Fruit fly (Drosophila melanogaster) whole organism, embryonic: ENCODE data around the gene CG18788.

Source experiments
- Awh ChIP-seq: fragments of 200-800 bp; sonication (Bioruptor generic); IDR thresholded peaks from 2 replicates; pipeline ENCODE4, ENCODE4 v1.3.6; 2022; ENCODE audit warnings: missing biosample characterization, missing genetic modification characterization
- BEAF-32 ChIP-seq: fragments of 200-800 bp; sonication (Bioruptor generic); optimal IDR thresholded peaks from 3 replicates; lab custom pipeline; 2017; ENCODE audit warnings: missing biosample characterization, missing genetic modification characterization, mild to moderate bottlenecking, moderate library complexity, missing genetic modification reagents
- CG1024 ChIP-seq: fragments of 200-800 bp; sonication (Bioruptor generic); IDR thresholded peaks from 2 replicates; pipeline ENCODE4 v1.3.6; 2022; ENCODE audit warnings: missing biosample characterization, missing genetic modification characterization
- CG10565 ChIP-seq: fragments of 200-800 bp; sonication (Bioruptor generic); optimal IDR thresholded peaks from 3 replicates; lab custom pipeline; 2016; ENCODE audit warnings: missing biosample characterization, mild to moderate bottlenecking, missing genetic modification characterization
- CG11398 ChIP-seq: fragments of 200-800 bp; sonication (Bioruptor generic); optimal IDR thresholded peaks from 2 replicates; lab custom pipeline; 2016; ENCODE audit warnings: missing biosample characterization, missing genetic modification characterization
- CG12659 ChIP-seq: fragments of 200-800 bp; sonication (Bioruptor generic); optimal IDR thresholded peaks from 3 replicates; lab custom pipeline; 2017; ENCODE audit warnings: mild to moderate bottlenecking, missing biosample characterization, missing genetic modification reagents, missing genetic modification characterization
- CG12744 ChIP-seq: fragments of 200-800 bp; sonication (Bioruptor generic); optimal IDR thresholded peaks from 2 replicates; lab custom pipeline; 2016; ENCODE audit warnings: missing biosample characterization, missing genetic modification characterization
- CG12769 ChIP-seq: fragments of 200-800 bp; sonication (Bioruptor generic); optimal IDR thresholded peaks from 2 replicates; lab custom pipeline; 2019; ENCODE audit warnings: missing biosample characterization, mild to moderate bottlenecking, missing genetic modification characterization, moderate library complexity
- CG14860 ChIP-seq: fragments of 200-800 bp; sonication (Bioruptor generic); IDR thresholded peaks from 3 replicates; pipeline ENCODE4 v1.3.6; 2022; ENCODE audit warnings: missing biosample characterization, missing genetic modification characterization; ENCODE audit not compliant: partially characterized antibody
- CG16813 ChIP-seq: fragments of 200-800 bp; sonication (Bioruptor generic); IDR thresholded peaks from 3 replicates; pipeline ENCODE4 v1.3.6; 2022; ENCODE audit warnings: missing biosample characterization, missing genetic modification characterization; ENCODE audit not compliant: partially characterized antibody
- CG1792 ChIP-seq: fragments of 200-800 bp; sonication (Bioruptor generic); optimal IDR thresholded peaks from 2 replicates; lab custom pipeline; 2016; ENCODE audit warnings: missing biosample characterization, missing genetic modification characterization
- CG31224 ChIP-seq: fragments of 200-800 bp; sonication (Bioruptor generic); IDR thresholded peaks from 2 replicates; pipeline ENCODE4 v1.3.6; 2022; ENCODE audit warnings: missing biosample characterization, missing genetic modification characterization
- CG3163 ChIP-seq: fragments of 200-800 bp; sonication (Bioruptor generic); optimal IDR thresholded peaks from 3 replicates; lab custom pipeline; 2016; ENCODE audit warnings: missing biosample characterization, missing genetic modification characterization
- CG33557 ChIP-seq: fragments of 200-800 bp; sonication (Bioruptor generic); optimal IDR thresholded peaks from 2 replicates; lab custom pipeline; 2019; ENCODE audit warnings: missing biosample characterization, mild to moderate bottlenecking, missing genetic modification characterization, moderate library complexity
- CG4820 ChIP-seq: fragments of 200-800 bp; sonication (Bioruptor generic); optimal IDR thresholded peaks from 3 replicates; lab custom pipeline; 2016; ENCODE audit warnings: missing biosample characterization, missing genetic modification characterization
- CG5180 ChIP-seq: fragments of 200-800 bp; sonication (Bioruptor generic); optimal IDR thresholded peaks from 3 replicates; lab custom pipeline; 2017; ENCODE audit warnings: missing biosample characterization, missing genetic modification characterization, mild to moderate bottlenecking, moderate library complexity, missing genetic modification reagents
- CG8089 ChIP-seq: fragments of 200-800 bp; sonication (Bioruptor generic); optimal IDR thresholded peaks from 3 replicates; lab custom pipeline; 2016; ENCODE audit warnings: missing biosample characterization, missing genetic modification characterization
- CG9609 ChIP-seq: fragments of 200-800 bp; sonication (Bioruptor generic); optimal IDR thresholded peaks from 3 replicates; lab custom pipeline; 2016; ENCODE audit warnings: missing biosample characterization, missing genetic modification characterization
- CG9727 ChIP-seq: fragments of 200-800 bp; sonication (Bioruptor generic); optimal IDR thresholded peaks from 3 replicates; lab custom pipeline; 2017; ENCODE audit warnings: missing biosample characterization, mild to moderate bottlenecking, missing genetic modification characterization
- Dip2 ChIP-seq: fragments of 200-800 bp; sonication (Bioruptor generic); IDR thresholded peaks from 2 replicates; pipeline ENCODE4 v1.3.6; 2022; ENCODE audit warnings: missing biosample characterization, missing genetic modification characterization
- Doc3 ChIP-seq: fragments of 200-800 bp; sonication (Bioruptor generic); IDR thresholded peaks from 3 replicates; pipeline ENCODE4 v1.3.6; 2022; ENCODE audit warnings: missing biosample characterization, missing genetic modification characterization; ENCODE audit not compliant: partially characterized antibody
- E2f1 ChIP-seq: fragments of 200-800 bp; sonication (Bioruptor generic); IDR thresholded peaks from 2 replicates; pipeline ENCODE4 v1.3.6; 2022; ENCODE audit warnings: missing biosample characterization, missing genetic modification characterization
- E2f2 ChIP-seq: fragments of 200-800 bp; sonication (Bioruptor generic); IDR thresholded peaks from 2 replicates; pipeline ENCODE4 v1.3.6; 2022; ENCODE audit warnings: missing biosample characterization, missing genetic modification characterization
- Fer3 ChIP-seq: fragments of 200-800 bp; sonication (Bioruptor generic); optimal IDR thresholded peaks from 2 replicates; lab custom pipeline; 2018; ENCODE audit warnings: missing biosample characterization, mild to moderate bottlenecking, missing genetic modification characterization, moderate library complexity
- MBD-R2 ChIP-seq: fragments of 200-800 bp; sonication (Bioruptor generic); IDR thresholded peaks from 2 replicates; pipeline ENCODE4 v1.3.6; 2022; ENCODE audit warnings: missing biosample characterization, missing genetic modification characterization
- Meics ChIP-seq: fragments of 200-800 bp; sonication (Bioruptor generic); optimal IDR thresholded peaks from 2 replicates; lab custom pipeline; 2017; ENCODE audit warnings: missing biosample characterization, mild to moderate bottlenecking, missing genetic modification characterization
- Myb ChIP-seq: fragments of 200-800 bp; sonication (Bioruptor generic); optimal IDR thresholded peaks from 2 replicates; lab custom pipeline; 2016; ENCODE audit warnings: missing biosample characterization, missing genetic modification characterization
- Neu2 ChIP-seq: fragments of 200-800 bp; sonication (Bioruptor generic); optimal IDR thresholded peaks from 3 replicates; lab custom pipeline; 2016; ENCODE audit warnings: missing biosample characterization, missing genetic modification characterization, borderline replicate concordance
- Oaz ChIP-seq: fragments of 200-800 bp; sonication (Bioruptor generic); IDR thresholded peaks from 2 replicates; pipeline ENCODE4 v1.3.6; 2022; ENCODE audit warnings: missing biosample characterization, missing genetic modification characterization
- ac ChIP-seq: fragments of 200-800 bp; sonication (Bioruptor generic); optimal IDR thresholded peaks from 3 replicates; lab custom pipeline; 2017; ENCODE audit warnings: missing biosample characterization, mild to moderate bottlenecking, missing genetic modification characterization
- ara ChIP-seq: fragments of 200-800 bp; sonication (Bioruptor generic); IDR thresholded peaks from 2 replicates; pipeline ENCODE4 v1.3.6; 2022; ENCODE audit warnings: missing biosample characterization, missing genetic modification characterization
- br ChIP-seq: fragments of >200 bp; optimal IDR thresholded peaks from 2 replicates; lab custom pipeline; 2017
- bsh ChIP-seq, 2 experiments: fragments of 200-800 bp; sonication (Bioruptor generic); optimal IDR thresholded peaks; 2 replicates each; lab custom pipeline; 2017 to 2018; ENCODE audit warnings: mild to moderate bottlenecking in 2 of 2, missing biosample characterization in 2 of 2, missing genetic modification characterization in 2 of 2, moderate library complexity in 1 of 2
- caup ChIP-seq: fragments of 200-800 bp; sonication (Bioruptor generic); optimal IDR thresholded peaks from 3 replicates; lab custom pipeline; 2017; ENCODE audit warnings: missing biosample characterization, mild to moderate bottlenecking, missing genetic modification characterization, moderate library complexity; ENCODE audit not compliant: severe bottlenecking
- croc ChIP-seq: fragments of 200-800 bp; sonication (Bioruptor generic); conservative IDR thresholded peaks from 3 replicates; pipeline ENCODE4 v1.3.6; 2022; ENCODE audit warnings: missing biosample characterization, missing genetic modification characterization
- danr ChIP-seq: fragments of 200-800 bp; sonication (Bioruptor generic); IDR thresholded peaks from 2 replicates; pipeline ENCODE4 v1.3.6; 2022; ENCODE audit warnings: missing biosample characterization, missing genetic modification characterization
- exex ChIP-seq: fragments of 200-800 bp; sonication (Bioruptor generic); optimal IDR thresholded peaks from 4 replicates; lab custom pipeline; 2018; ENCODE audit warnings: missing biosample characterization, mild to moderate bottlenecking, missing genetic modification characterization, moderate library complexity
- hbn ChIP-seq: fragments of 200-800 bp; sonication (Bioruptor generic); IDR thresholded peaks from 2 replicates; pipeline ENCODE4 v1.3.6; 2022; ENCODE audit warnings: missing biosample characterization, missing genetic modification characterization; ENCODE audit not compliant: partially characterized antibody
- lmd ChIP-seq: fragments of 200-800 bp; sonication (Bioruptor generic); IDR thresholded peaks from 2 replicates; pipeline ENCODE4 v1.3.6; 2022; ENCODE audit warnings: missing biosample characterization, missing genetic modification characterization
- pan ChIP-seq, 4 experiments: fragments of >200 bp in 3 of 4; fragments of 200-800 bp in 1 of 4; sonication (Bioruptor generic) in 1 of 4; optimal IDR thresholded peaks in 3 of 4; IDR thresholded peaks in 1 of 4; 2 replicates each; pipeline versions ENCODE4 v1.3.6 to Lab custom; 2017 to 2022; ENCODE audit warnings: missing biosample characterization in 2 of 4, missing genetic modification characterization in 2 of 4, mixed read lengths in 1 of 4
- pita ChIP-seq: fragments of 200-800 bp; sonication (Bioruptor generic); optimal IDR thresholded peaks from 2 replicates; lab custom pipeline; 2017; ENCODE audit warnings: missing biosample characterization, mild to moderate bottlenecking, missing genetic modification characterization
- rib ChIP-seq: fragments of 200-800 bp; sonication (Bioruptor generic); IDR thresholded peaks from 2 replicates; pipeline ENCODE4 v1.3.6; 2022; ENCODE audit warnings: missing biosample characterization, missing genetic modification characterization
- sd ChIP-seq: fragments of 200-800 bp; sonication (Bioruptor generic); optimal IDR thresholded peaks from 3 replicates; lab custom pipeline; 2018; ENCODE audit warnings: missing biosample characterization, mild to moderate bottlenecking, missing genetic modification characterization, moderate library complexity
- sna ChIP-seq: fragments of 200-800 bp; sonication (Bioruptor generic); IDR thresholded peaks from 2 replicates; pipeline ENCODE4 v1.3.6; 2022; ENCODE audit warnings: missing biosample characterization, missing genetic modification characterization; ENCODE audit not compliant: partially characterized antibody
- tap ChIP-seq: fragments of 200-800 bp; optimal IDR thresholded peaks from 3 replicates; lab custom pipeline; 2019; ENCODE audit warnings: missing biosample characterization, mild to moderate bottlenecking, missing genetic modification characterization, moderate library complexity
- tna ChIP-seq: fragments of 200-800 bp; sonication (Bioruptor generic); IDR thresholded peaks from 2 replicates; pipeline ENCODE4 v1.3.6; 2022; ENCODE audit warnings: missing biosample characterization, missing genetic modification characterization; ENCODE audit not compliant: partially characterized antibody
- twi ChIP-seq: fragments of 200-800 bp; optimal IDR thresholded peaks from 2 replicates; lab custom pipeline; 2019; ENCODE audit warnings: missing biosample characterization, mild to moderate bottlenecking, missing genetic modification characterization, moderate library complexity
- z ChIP-seq: fragments of 200-800 bp; sonication (Bioruptor generic); IDR thresholded peaks from 3 replicates; pipeline ENCODE4 v1.3.6; 2022; ENCODE audit warnings: missing biosample characterization, missing genetic modification characterization

CG18788 gene

dm6 chr2L:12010877-12011666 is 22.9 kb upstream of the CG18788 start (continued):
- TF ChIP-seq CG5180 (GFP tag; lab: Kevin White, UChicago) (peak; percentile 84), BEAF-32 (GFP tag; lab: Kevin White, UChicago) (peak; percentile 20), Dip2 (GFP tag; lab: Robert Waterston, UW) (no peak), CG12744 (GFP tag; lab: Kevin White, UChicago) (peak; percentile 64), Fer3 (peak; percentile 94), caup (GFP tag; lab: Kevin White, UChicago) (peak; percentile 86), ara (GFP tag; lab: Robert Waterston, UW) (no peak), sna (GFP tag; lab: Robert Waterston, UW) (no peak), Oaz (GFP tag; lab: Robert Waterston, UW) (no peak), pita (GFP tag; lab: Kevin White, UChicago) (no peak), twi (peak; percentile 84), CG31224 (GFP tag; lab: Robert Waterston, UW) (no peak), croc (GFP tag; lab: Robert Waterston, UW) (peak; percentile 89), CG12659 (peak; percentile 95), CG9727 (GFP tag; lab: Kevin White, UChicago) (peak; percentile 92), E2f2 (GFP tag; lab: Robert Waterston, UW) (no peak), lmd (GFP tag; lab: Robert Waterston, UW) (no peak), CG3163 (GFP tag; lab: Kevin White, UChicago) (no peak), CG14860 (GFP tag; lab: Robert Waterston, UW) (no peak), bsh (GFP tag; optimal IDR thresholded peaks at IDR 0.05; lab: Kevin White, UChicago) (peak; percentile 55 to 90), CG1024 (no peak), danr (GFP tag; lab: Robert Waterston, UW) (no peak), E2f1 (no peak), CG8089 (GFP tag; lab: Kevin White, UChicago) (peak; percentile 48), br (lab: Kevin White, UChicago) (no peak), Doc3 (no peak), Neu2 (GFP tag; lab: Kevin White, UChicago) (no peak), pan (optimal IDR thresholded peaks at IDR 0.05; lab: Kevin White, UChicago) (no peak), pan (GFP tag; optimal IDR thresholded peaks at IDR 0.05 in 1 of 2, IDR thresholded peaks at IDR 0.05 in 1 of 2) (no peak), ac (GFP tag; lab: Kevin White, UChicago) (peak; percentile 51), tap (peak; percentile 83), exex (tag; lab: Kevin White, UChicago) (peak; percentile 96), Myb (GFP tag; lab: Kevin White, UChicago) (peak; percentile 20), CG16813 (GFP tag; lab: Robert Waterston, UW) (no peak), CG10565 (GFP tag; lab: Kevin White, UChicago) (no peak), MBD-R2 (no peak), sd (tag; lab: Kevin White, UChicago) (peak; percentile 99), CG33557 (GFP tag; lab: Kevin White, UChicago) (peak; percentile 91), CG1792 (GFP tag; lab: Kevin White, UChicago) (peak; percentile 30), tna (GFP tag; lab: Robert Waterston, UW) (no peak), rib (GFP tag; lab: Robert Waterston, UW) (no peak), CG11398 (GFP tag; lab: Kevin White, UChicago) (peak; percentile 56), CG12769 (tag; lab: Kevin White, UChicago) (peak; percentile 94), CG9609 (GFP tag; lab: Kevin White, UChicago) (peak; percentile 62), CG4820 (peak; percentile 72), Awh (GFP tag; lab: Robert Waterston, UW) (no peak), Meics (peak; percentile 95), z (GFP tag; lab: Robert Waterston, UW) (no peak), hbn (GFP tag; lab: Robert Waterston, UW) (no peak)
